Worm (Caenorhabditis elegans) whole organism, early embryonic: Measurements from ENCODE around the gene epg-6.

Source experiments
- B0310.2 ChIP-seq: sonication (generic microtip); optimal IDR thresholded peaks from 2 replicates; lab custom pipeline; 2016; ENCODE audit warnings: mild to moderate bottlenecking, missing genetic modification characterization, missing compliant biosample characterization
- F13C5.2 ChIP-seq: sonication (generic microtip); optimal IDR thresholded peaks from 2 replicates; lab custom pipeline; 2017; ENCODE audit warnings: mild to moderate bottlenecking, missing genetic modification characterization, inconsistent platforms, missing compliant biosample characterization
- aly-1 ChIP-seq: sonication (generic microtip); optimal IDR thresholded peaks from 2 replicates; lab custom pipeline; 2016; ENCODE audit warnings: missing genetic modification characterization, missing compliant biosample characterization
- ama-1 ChIP-seq: fragments of 150-350 bp; optimal IDR thresholded peaks from 2 replicates; lab custom pipeline; 2014
- ceh-13 ChIP-seq: fragments of 200-800 bp; sonication (Bioruptor generic); optimal IDR thresholded peaks from 2 replicates; lab custom pipeline; 2018; ENCODE audit warnings: mild to moderate bottlenecking, missing genetic modification characterization, missing compliant biosample characterization
- ceh-36 ChIP-seq: sonication (generic microtip); optimal IDR thresholded peaks from 2 replicates; lab custom pipeline; 2016; ENCODE audit warnings: missing genetic modification characterization, inconsistent platforms, missing compliant biosample characterization
- ets-7 ChIP-seq: sonication (generic microtip); optimal IDR thresholded peaks from 2 replicates; lab custom pipeline; 2016; ENCODE audit warnings: missing genotype, missing genetic modification characterization, missing compliant biosample characterization
- flt-1 ChIP-seq: fragments of 200-800 bp; sonication (Bioruptor generic); IDR thresholded peaks from 2 replicates; pipeline ENCODE4 v1.3.6; 2022; ENCODE audit warnings: missing genetic modification characterization, missing compliant biosample characterization
- hmbx-1 ChIP-seq: sonication (generic microtip); optimal IDR thresholded peaks from 2 replicates; lab custom pipeline; 2016; ENCODE audit warnings: mild to moderate bottlenecking, missing genetic modification characterization, missing compliant biosample characterization
- hmg-4 ChIP-seq: fragments of 200-800 bp; sonication (Bioruptor generic); optimal IDR thresholded peaks from 2 replicates; lab custom pipeline; 2018; ENCODE audit warnings: mild to moderate bottlenecking, missing genetic modification characterization, missing compliant biosample characterization
- hnd-1 ChIP-seq: sonication (generic microtip); optimal IDR thresholded peaks from 2 replicates; lab custom pipeline; 2016; ENCODE audit warnings: missing genetic modification characterization, missing compliant biosample characterization
- pes-1 ChIP-seq: fragments of 200-800 bp; sonication (Bioruptor generic); IDR thresholded peaks from 2 replicates; pipeline ENCODE4 v1.3.6; 2022; ENCODE audit warnings: missing genetic modification reagents, missing genetic modification characterization, missing compliant biosample characterization
- tbx-11 ChIP-seq: fragments of 200-800 bp; sonication (Bioruptor generic); IDR thresholded peaks from 2 replicates; pipeline ENCODE4 v1.3.6; 2022; ENCODE audit warnings: missing genetic modification characterization, missing compliant biosample characterization
- tbx-37 ChIP-seq: fragments of 200-800 bp; sonication (Bioruptor generic); conservative IDR thresholded peaks from 2 replicates; pipeline ENCODE4 v1.3.6; 2022; ENCODE audit warnings: missing genetic modification reagents, missing genetic modification characterization, missing compliant biosample characterization

ce11 chrIII:10631870-10632509 lies 32.0 kb upstream of the epg-6 start:
- no peak for TF ChIP-seq ceh-36
- TF ChIP-seq pes-1 (GFP tag; lab: Robert Waterston, UW), result no peak
- no peak for TF ChIP-seq tbx-37 (GFP tag; lab: Robert Waterston, UW)
- no peak for TF ChIP-seq B0310.2 (tag; lab: Kevin White, UChicago)
- TF ChIP-seq ets-7, result no peak
- no peak for TF ChIP-seq tbx-11 (GFP tag; lab: Robert Waterston, UW)
- no peak for TF ChIP-seq hmg-4
- TF ChIP-seq ama-1 (lab: Kevin White, UChicago), result no peak
- no peak for TF ChIP-seq ceh-13 (GFP tag; lab: Kevin White, UChicago)
- TF ChIP-seq flt-1, result no peak
- no peak for TF ChIP-seq hnd-1
- no peak for TF ChIP-seq hmbx-1 (tag; lab: Kevin White, UChicago)
- TF ChIP-seq aly-1, result no peak
- no peak for TF ChIP-seq F13C5.2 (tag; lab: Kevin White, UChicago)
